Fruit fly (Drosophila melanogaster) whole organism, embryonic: ENCODE results near the gene barc.

Experiments
- CG10267 ChIP-seq: fragments of 200-800 bp; sonication (Bioruptor generic); optimal IDR thresholded peaks from 2 replicates; lab custom pipeline; 2018; ENCODE audit warnings: missing biosample characterization, mild to moderate bottlenecking, missing genetic modification characterization, moderate library complexity
- CG11560 ChIP-seq: fragments of 200-800 bp; sonication (Bioruptor generic); IDR thresholded peaks from 3 replicates; pipeline ENCODE4 v1.3.6; 2022; ENCODE audit warnings: missing biosample characterization, missing genetic modification characterization
- CG1233 ChIP-seq: fragments of 200-800 bp; sonication (Bioruptor generic); optimal IDR thresholded peaks from 4 replicates; lab custom pipeline; 2018; ENCODE audit warnings: missing biosample characterization, mild to moderate bottlenecking, missing genetic modification characterization
- CG12942 ChIP-seq: fragments of 200-800 bp; sonication (Bioruptor generic); optimal IDR thresholded peaks from 3 replicates; lab custom pipeline; 2016; ENCODE audit warnings: missing biosample characterization, missing genetic modification characterization
- CG13624 ChIP-seq: fragments of 200-800 bp; sonication (Bioruptor generic); optimal IDR thresholded peaks from 2 replicates; lab custom pipeline; 2016; ENCODE audit warnings: missing biosample characterization, missing genetic modification characterization
- CG14667 ChIP-seq: fragments of 200-800 bp; sonication (Bioruptor generic); IDR thresholded peaks from 2 replicates; pipeline ENCODE4 v1.3.6; 2022; ENCODE audit warnings: missing biosample characterization, missing genetic modification characterization
- CG15073 ChIP-seq: fragments of 200-800 bp; sonication (Bioruptor generic); optimal IDR thresholded peaks from 2 replicates; lab custom pipeline; 2016; ENCODE audit warnings: missing biosample characterization, missing genetic modification characterization
- CG16779 ChIP-seq: fragments of 200-800 bp; sonication (Bioruptor generic); IDR thresholded peaks from 2 replicates; pipeline ENCODE4 v1.3.6; 2022; ENCODE audit warnings: missing biosample characterization, missing genetic modification characterization
- CG16863 ChIP-seq: fragments of 200-800 bp; sonication (Bioruptor generic); optimal IDR thresholded peaks from 3 replicates; lab custom pipeline; 2016; ENCODE audit warnings: missing biosample characterization, missing genetic modification characterization
- CG17359 ChIP-seq: fragments of 200-800 bp; sonication (Bioruptor generic); optimal IDR thresholded peaks from 3 replicates; lab custom pipeline; 2018; ENCODE audit warnings: missing biosample characterization, mild to moderate bottlenecking, missing genetic modification characterization, moderate library complexity
- CG17361 ChIP-seq: fragments of 200-800 bp; sonication (Bioruptor generic); IDR thresholded peaks from 3 replicates; pipeline ENCODE4 v1.3.6; 2022; ENCODE audit warnings: missing biosample characterization, missing genetic modification characterization
- CG17568 ChIP-seq: fragments of 200-800 bp; sonication (Bioruptor generic); optimal IDR thresholded peaks from 2 replicates; lab custom pipeline; 2018; ENCODE audit warnings: missing biosample characterization, mild to moderate bottlenecking, missing genetic modification characterization, moderate library complexity
- CG2120 ChIP-seq: fragments of 200-800 bp; sonication (Bioruptor generic); optimal IDR thresholded peaks from 3 replicates; lab custom pipeline; 2016; ENCODE audit warnings: missing biosample characterization, missing genetic modification characterization
- CG30403 ChIP-seq: fragments of 200-800 bp; sonication (Bioruptor generic); optimal IDR thresholded peaks from 3 replicates; lab custom pipeline; 2016; ENCODE audit warnings: missing biosample characterization, missing genetic modification characterization
- CG4730 ChIP-seq: fragments of 200-800 bp; sonication (Bioruptor generic); IDR thresholded peaks from 2 replicates; pipeline ENCODE4 v1.3.6; 2022; ENCODE audit warnings: missing biosample characterization, missing genetic modification characterization
- CG4820 ChIP-seq: fragments of 200-800 bp; sonication (Bioruptor generic); optimal IDR thresholded peaks from 3 replicates; lab custom pipeline; 2016; ENCODE audit warnings: missing biosample characterization, missing genetic modification characterization
- CG5953 ChIP-seq: fragments of 200-800 bp; sonication (Bioruptor generic); IDR thresholded peaks from 2 replicates; pipeline ENCODE4 v1.3.6; 2022; ENCODE audit warnings: missing biosample characterization, missing genetic modification characterization
- CG8765 ChIP-seq: fragments of 200-800 bp; sonication (Bioruptor generic); IDR thresholded peaks from 2 replicates; pipeline ENCODE4 v1.3.6; 2022; ENCODE audit warnings: missing biosample characterization, missing genetic modification characterization
- CG9727 ChIP-seq: fragments of 200-800 bp; sonication (Bioruptor generic); optimal IDR thresholded peaks from 3 replicates; lab custom pipeline; 2017; ENCODE audit warnings: missing biosample characterization, mild to moderate bottlenecking, missing genetic modification characterization
- Dad ChIP-seq: fragments of 200-800 bp; sonication (Bioruptor generic); optimal IDR thresholded peaks from 3 replicates; lab custom pipeline; 2016; ENCODE audit warnings: missing biosample characterization, missing genetic modification characterization
- Deaf1 ChIP-seq: fragments of 200-800 bp; optimal IDR thresholded peaks from 3 replicates; lab custom pipeline; 2019; ENCODE audit warnings: missing biosample characterization, mild to moderate bottlenecking, missing genetic modification characterization, moderate library complexity
- Dek ChIP-seq: fragments of 200-800 bp; sonication (Bioruptor generic); optimal IDR thresholded peaks from 3 replicates; lab custom pipeline; 2019; ENCODE audit warnings: missing biosample characterization, mild to moderate bottlenecking, missing genetic modification characterization, moderate library complexity
- Dip2 ChIP-seq: fragments of 200-800 bp; sonication (Bioruptor generic); IDR thresholded peaks from 2 replicates; pipeline ENCODE4 v1.3.6; 2022; ENCODE audit warnings: missing biosample characterization, missing genetic modification characterization
- Dll ChIP-seq: fragments of 200-800 bp; sonication (Bioruptor generic); IDR thresholded peaks from 4 replicates; pipeline ENCODE4 v1.3.6; 2022; ENCODE audit warnings: missing biosample characterization, missing genetic modification characterization; ENCODE audit not compliant: partially characterized antibody
- Drgx ChIP-seq: fragments of 200-800 bp; sonication (Bioruptor generic); IDR thresholded peaks from 2 replicates; pipeline ENCODE4 v1.3.6; 2022; ENCODE audit warnings: missing biosample characterization, missing genetic modification characterization
- E2f1 ChIP-seq: fragments of 200-800 bp; sonication (Bioruptor generic); IDR thresholded peaks from 2 replicates; pipeline ENCODE4 v1.3.6; 2022; ENCODE audit warnings: missing biosample characterization, missing genetic modification characterization
- Ets65A ChIP-seq: fragments of 200-800 bp; sonication (Bioruptor generic); peaks from one replicate; lab custom pipeline; 2016; ENCODE audit warnings: missing biosample characterization, missing genetic modification characterization
- Gug ChIP-seq: fragments of 200-800 bp; sonication (Bioruptor generic); IDR thresholded peaks from 4 replicates; pipeline ENCODE4 v1.3.6; 2022; ENCODE audit warnings: missing biosample characterization, missing genetic modification characterization
- Med ChIP-seq: fragments of 200-800 bp; sonication (Bioruptor generic); peaks from one replicate; lab custom pipeline; 2016; ENCODE audit warnings: missing biosample characterization, missing genetic modification characterization, mild to moderate bottlenecking, inconsistent platforms, moderate library complexity
- Mrtf ChIP-seq: fragments of 200-800 bp; sonication (Bioruptor generic); IDR thresholded peaks from 3 replicates; pipeline ENCODE4 v1.3.6; 2022; ENCODE audit warnings: missing biosample characterization, missing genetic modification characterization
- NfI ChIP-seq: fragments of 200-800 bp; sonication (Bioruptor generic); optimal IDR thresholded peaks from 3 replicates; lab custom pipeline; 2018; ENCODE audit warnings: missing biosample characterization, mild to moderate bottlenecking, missing genetic modification characterization, moderate library complexity
- Ravus ChIP-seq: fragments of 200-800 bp; sonication (Bioruptor generic); IDR thresholded peaks from 2 replicates; pipeline ENCODE4 v1.3.6; 2022; ENCODE audit warnings: missing biosample characterization, missing genetic modification characterization
- Side ChIP-seq: fragments of 200-800 bp; sonication (Bioruptor generic); optimal IDR thresholded peaks from 2 replicates; lab custom pipeline; 2016; ENCODE audit warnings: missing biosample characterization, missing genetic modification characterization
- Sox100B ChIP-seq: fragments of 200-800 bp; sonication (Bioruptor generic); optimal IDR thresholded peaks from 3 replicates; lab custom pipeline; 2018; ENCODE audit warnings: missing biosample characterization, mild to moderate bottlenecking, missing genetic modification characterization
- aop ChIP-seq: fragments of 200-800 bp; sonication (Bioruptor generic); IDR thresholded peaks from 2 replicates; pipeline ENCODE4 v1.3.6; 2022; ENCODE audit warnings: missing biosample characterization, missing genetic modification characterization
- bab2 ChIP-seq: fragments of 200-800 bp; sonication (Bioruptor generic); optimal IDR thresholded peaks from 2 replicates; lab custom pipeline; 2016; ENCODE audit warnings: missing biosample characterization, missing genetic modification characterization
- chn ChIP-seq: fragments of 200-800 bp; sonication (Bioruptor generic); optimal IDR thresholded peaks from 2 replicates; lab custom pipeline; 2016; ENCODE audit warnings: missing biosample characterization, missing genetic modification characterization
- eyg ChIP-seq: fragments of 200-800 bp; sonication (Bioruptor generic); optimal IDR thresholded peaks from 3 replicates; lab custom pipeline; 2016; ENCODE audit warnings: missing biosample characterization, missing genetic modification characterization
- gfzf ChIP-seq: fragments of 200-800 bp; sonication (Bioruptor generic); optimal IDR thresholded peaks from 2 replicates; lab custom pipeline; 2016; ENCODE audit warnings: missing biosample characterization, mild to moderate bottlenecking, missing genetic modification characterization, moderate library complexity
- hth ChIP-seq: fragments of >200 bp; optimal IDR thresholded peaks from 2 replicates; lab custom pipeline; 2017; ENCODE audit warnings: inconsistent platforms
- kah ChIP-seq: fragments of 200-800 bp; sonication (Bioruptor generic); optimal IDR thresholded peaks from 2 replicates; lab custom pipeline; 2018; ENCODE audit warnings: missing biosample characterization, mild to moderate bottlenecking, missing genetic modification characterization
- klu ChIP-seq: fragments of 200-800 bp; sonication (Bioruptor generic); IDR thresholded peaks from 2 replicates; pipeline ENCODE4 v1.3.6; 2022; ENCODE audit warnings: missing biosample characterization, missing genetic modification characterization
- pita ChIP-seq: fragments of 200-800 bp; sonication (Bioruptor generic); optimal IDR thresholded peaks from 2 replicates; lab custom pipeline; 2017; ENCODE audit warnings: missing biosample characterization, mild to moderate bottlenecking, missing genetic modification characterization
- prd ChIP-seq, 3 experiments: fragments of >200 bp in 2 of 3; fragments of 200-800 bp in 1 of 3; sonication (Bioruptor generic) in 1 of 3; optimal IDR thresholded peaks in 2 of 3; IDR thresholded peaks in 1 of 3; 2 replicates in 2 of 3; 3 replicates in 1 of 3; pipeline versions ENCODE4 v1.3.6 to Lab custom; 2017 to 2022; ENCODE audit warnings: missing biosample characterization in 1 of 3, missing genetic modification characterization in 1 of 3
- ranshi ChIP-seq: fragments of 200-800 bp; sonication (Bioruptor generic); IDR thresholded peaks from 2 replicates; pipeline ENCODE4 v1.3.6; 2022; ENCODE audit warnings: missing biosample characterization, missing genetic modification characterization
- schlank ChIP-seq: fragments of 200-800 bp; sonication (Bioruptor generic); optimal IDR thresholded peaks from 2 replicates; lab custom pipeline; 2018; ENCODE audit warnings: missing biosample characterization, mild to moderate bottlenecking, missing genetic modification characterization
- sna ChIP-seq: fragments of 200-800 bp; sonication (Bioruptor generic); IDR thresholded peaks from 2 replicates; pipeline ENCODE4 v1.3.6; 2022; ENCODE audit warnings: missing biosample characterization, missing genetic modification characterization; ENCODE audit not compliant: partially characterized antibody
- ssp ChIP-seq: fragments of 200-800 bp; sonication (Bioruptor generic); IDR thresholded peaks from 2 replicates; pipeline ENCODE4 v1.3.6; 2022; ENCODE audit warnings: missing biosample characterization, missing genetic modification characterization
- tll ChIP-seq, 2 experiments: fragments of 200-800 bp in 1 of 2; fragments of >200 bp in 1 of 2; sonication (Bioruptor generic) in 1 of 2; optimal IDR thresholded peaks; 2 replicates each; lab custom pipeline; 2017 to 2019; ENCODE audit warnings: missing biosample characterization in 2 of 2, missing genetic modification characterization in 2 of 2, mild to moderate bottlenecking in 1 of 2, moderate library complexity in 1 of 2
- toy ChIP-seq: fragments of 200-800 bp; sonication (Bioruptor generic); IDR thresholded peaks from 2 replicates; pipeline ENCODE4 v1.3.6; 2022; ENCODE audit warnings: missing biosample characterization, missing genetic modification characterization
- unc-4 ChIP-seq: fragments of 200-800 bp; sonication (Bioruptor generic); IDR thresholded peaks from 2 replicates; pipeline ENCODE4 v1.3.6; 2022; ENCODE audit warnings: missing biosample characterization, missing genetic modification characterization; ENCODE audit not compliant: partially characterized antibody
- wor ChIP-seq: fragments of 200-800 bp; sonication (Bioruptor generic); IDR thresholded peaks from 2 replicates; pipeline ENCODE4 v1.3.6; 2022; ENCODE audit warnings: missing biosample characterization, missing genetic modification characterization

Gene barc

dm6 chr3L:21445704-21446103 is 12.8 kb upstream of the barc start, which contains the start of gene Syx7 (continued):
- TF ChIP-seq Deaf1 (no peak), schlank (no peak), CG13624 (peak; percentile 49), Dip2 (GFP tag; lab: Robert Waterston, UW) (no peak), Gug (no peak), gfzf (GFP tag; lab: Kevin White, UChicago) (peak; percentile 94), Dek (no peak), CG17361 (GFP tag; lab: Robert Waterston, UW) (no peak), chn (GFP tag; lab: Kevin White, UChicago) (peak; percentile 2), unc-4 (peak; percentile 55), aop (no peak), CG11560 (tag; lab: Robert Waterston, UW) (no peak), prd (optimal IDR thresholded peaks at IDR 0.05; lab: Kevin White, UChicago) (no peak), prd (GFP tag; IDR thresholded peaks at IDR 0.05; lab: Robert Waterston, UW) (no peak), CG2120 (GFP tag; lab: Kevin White, UChicago) (peak; percentile 64), tll (GFP tag; optimal IDR thresholded peaks at IDR 0.05; lab: Kevin White, UChicago) (no peak), CG5953 (GFP tag; lab: Robert Waterston, UW) (no peak), wor (GFP tag; lab: Robert Waterston, UW) (no peak), CG9727 (GFP tag; lab: Kevin White, UChicago) (no peak), Ets65A (GFP tag; lab: Kevin White, UChicago) (peak; percentile 64), CG14667 (GFP tag; lab: Robert Waterston, UW) (no peak), CG17568 (GFP tag; lab: Kevin White, UChicago) (no peak), CG10267 (peak; percentile 97), klu (GFP tag; lab: Robert Waterston, UW) (no peak), NfI (GFP tag; lab: Kevin White, UChicago) (peak; percentile 1), Side (GFP tag; lab: Kevin White, UChicago) (peak; percentile 16), CG16779 (no peak), Ravus (GFP tag; lab: Robert Waterston, UW) (no peak), CG12942 (no peak), toy (GFP tag; lab: Robert Waterston, UW) (no peak), kah (GFP tag; lab: Kevin White, UChicago) (no peak), Mrtf (GFP tag; lab: Robert Waterston, UW) (no peak), CG17359 (tag; lab: Kevin White, UChicago) (no peak), ranshi (GFP tag; lab: Robert Waterston, UW) (no peak), bab2 (GFP tag; lab: Kevin White, UChicago) (peak; percentile 26), Dad (GFP tag; lab: Kevin White, UChicago) (peak; percentile 13), Sox100B (GFP tag; lab: Kevin White, UChicago) (no peak), eyg (no peak), CG15073 (GFP tag; lab: Kevin White, UChicago) (no peak), ssp (no peak), hth (lab: Kevin White, UChicago) (no peak), CG4730 (GFP tag; lab: Robert Waterston, UW) (no peak), pita (GFP tag; lab: Kevin White, UChicago) (no peak), sna (peak; percentile 37; the same call in 1 of the 2 replicates), CG16863 (GFP tag; lab: Kevin White, UChicago) (no peak), Dll (peak; percentile 59; the same call in 2 of the 4 replicates), CG30403 (GFP tag; lab: Kevin White, UChicago) (peak; percentile 33), CG1233 (GFP tag; lab: Kevin White, UChicago) (no peak), CG4820 (no peak), Drgx (GFP tag; lab: Robert Waterston, UW) (no peak), Med (peak; percentile 94), CG8765 (no peak), E2f1 (no peak)
